Worm (Caenorhabditis elegans) whole organism, late embryonic: ENCODE results near the gene npr-15.

ENCODE experiments used
- C08G9.2 ChIP-seq: sonication (generic microtip); optimal IDR thresholded peaks from 2 replicates; lab custom pipeline; 2016; ENCODE audit warnings: mild to moderate bottlenecking, missing genetic modification characterization, moderate library complexity, missing compliant biosample characterization
- C38D4.7 ChIP-seq: fragments of 200-800 bp; sonication (Bioruptor generic); optimal IDR thresholded peaks from 2 replicates; lab custom pipeline; 2018; ENCODE audit warnings: mild to moderate bottlenecking, missing genetic modification characterization, moderate library complexity, missing compliant biosample characterization
- K09A11.1 ChIP-seq: sonication (generic microtip); optimal IDR thresholded peaks from 2 replicates; lab custom pipeline; 2017; ENCODE audit warnings: antibody characterized with exemption, mild to moderate bottlenecking, missing genetic modification characterization, missing compliant biosample characterization; ENCODE audit not compliant: insufficient read depth
- ahr-1 ChIP-seq: sonication (generic microtip); optimal IDR thresholded peaks from 2 replicates; lab custom pipeline; 2016; ENCODE audit warnings: missing genetic modification characterization, missing compliant biosample characterization
- ceh-19 ChIP-seq: fragments of 200-800 bp; sonication (Bioruptor generic); optimal IDR thresholded peaks from 2 replicates; lab custom pipeline; 2018; ENCODE audit warnings: mild to moderate bottlenecking, missing genetic modification characterization, missing compliant biosample characterization
- ceh-2 ChIP-seq: sonication (generic microtip); optimal IDR thresholded peaks from 2 replicates; lab custom pipeline; 2016; ENCODE audit warnings: missing genotype, missing genetic modification characterization, missing compliant biosample characterization
- ceh-22 ChIP-seq: sonication (generic microtip); optimal IDR thresholded peaks from 2 replicates; lab custom pipeline; 2017; ENCODE audit warnings: missing biosample characterization, missing genetic modification characterization
- ceh-30 ChIP-seq: fragments of 150-350 bp; optimal IDR thresholded peaks from 2 replicates; lab custom pipeline; 2014; ENCODE audit warnings: missing biosample characterization, missing genetic modification characterization
- ceh-31 ChIP-seq: sonication (generic microtip); optimal IDR thresholded peaks from 2 replicates; lab custom pipeline; 2016; ENCODE audit warnings: missing genetic modification characterization, missing compliant biosample characterization
- ceh-48 ChIP-seq: sonication (generic microtip); optimal IDR thresholded peaks from 2 replicates; lab custom pipeline; 2016; ENCODE audit warnings: missing genetic modification characterization, inconsistent platforms, missing compliant biosample characterization
- elt-4 ChIP-seq: sonication (generic microtip); optimal IDR thresholded peaks from 2 replicates; lab custom pipeline; 2016; ENCODE audit warnings: missing genetic modification characterization, missing compliant biosample characterization
- ets-4 ChIP-seq: sonication (generic microtip); optimal IDR thresholded peaks from 2 replicates; lab custom pipeline; 2016; ENCODE audit warnings: missing genetic modification characterization, missing compliant biosample characterization
- eyg-1 ChIP-seq: sonication (generic microtip); optimal IDR thresholded peaks from 2 replicates; lab custom pipeline; 2016; ENCODE audit warnings: missing genotype, missing genetic modification characterization, missing compliant biosample characterization
- fax-1 ChIP-seq: sonication (generic microtip); optimal IDR thresholded peaks from 2 replicates; lab custom pipeline; 2016; ENCODE audit warnings: missing genotype, missing genetic modification characterization, missing compliant biosample characterization
- fkh-10 ChIP-seq: fragments of 150-350 bp; optimal IDR thresholded peaks from 2 replicates; lab custom pipeline; 2014; ENCODE audit warnings: missing biosample characterization, missing genetic modification reagents, missing genetic modification characterization
- gmeb-2 ChIP-seq: sonication (generic microtip); optimal IDR thresholded peaks from 2 replicates; lab custom pipeline; 2016; ENCODE audit warnings: missing genetic modification characterization, inconsistent platforms, missing compliant biosample characterization
- hlh-13 ChIP-seq: fragments of 200-800 bp; sonication (Bioruptor generic); optimal IDR thresholded peaks from 2 replicates; lab custom pipeline; 2018; ENCODE audit warnings: mild to moderate bottlenecking, missing genetic modification characterization, missing compliant biosample characterization
- lim-6 ChIP-seq: sonication (generic microtip); optimal IDR thresholded peaks from 2 replicates; lab custom pipeline; 2016; ENCODE audit warnings: missing genetic modification characterization, missing compliant biosample characterization
- madf-2 ChIP-seq: sonication (generic microtip); optimal IDR thresholded peaks from 2 replicates; lab custom pipeline; 2017; ENCODE audit warnings: missing genetic modification characterization, missing compliant biosample characterization
- nfya-1 ChIP-seq: sonication (generic microtip); optimal IDR thresholded peaks from 2 replicates; lab custom pipeline; 2017; ENCODE audit warnings: missing genetic modification characterization, mild to moderate bottlenecking, missing compliant biosample characterization, antibody characterized with exemption, moderate library complexity
- npax-4 ChIP-seq: sonication (generic microtip); optimal IDR thresholded peaks from 2 replicates; lab custom pipeline; 2016; ENCODE audit warnings: missing genetic modification characterization, missing compliant biosample characterization
- pha-2 ChIP-seq: sonication (generic microtip); optimal IDR thresholded peaks from 2 replicates; lab custom pipeline; 2017; ENCODE audit warnings: mild to moderate bottlenecking, missing genetic modification characterization, missing compliant biosample characterization
- pha-4 ChIP-seq: fragments of 150-350 bp; optimal IDR thresholded peaks from 2 replicates; lab custom pipeline; 2018; ENCODE audit warnings: missing biosample characterization, missing genetic modification reagents, missing genetic modification characterization
- pros-1 ChIP-seq: fragments of 150-350 bp; optimal IDR thresholded peaks from 2 replicates; lab custom pipeline; 2014; ENCODE audit warnings: missing biosample characterization, missing genetic modification reagents, missing genetic modification characterization
- ref-2 ChIP-seq: sonication (generic microtip); optimal IDR thresholded peaks from 2 replicates; lab custom pipeline; 2016; ENCODE audit warnings: missing genetic modification characterization, missing compliant biosample characterization
- sdc-2 ChIP-seq: sonication (generic microtip); optimal IDR thresholded peaks from 2 replicates; lab custom pipeline; 2016; ENCODE audit warnings: missing genotype, missing genetic modification characterization, missing compliant biosample characterization
- sox-2 ChIP-seq: fragments of 200-800 bp; sonication (Bioruptor generic); IDR thresholded peaks from 2 replicates; pipeline ENCODE4 v1.3.6; 2022; ENCODE audit warnings: missing genetic modification reagents, missing genetic modification characterization, missing compliant biosample characterization
- sox-4 ChIP-seq: sonication (generic microtip); optimal IDR thresholded peaks from 2 replicates; lab custom pipeline; 2017; ENCODE audit warnings: mild to moderate bottlenecking, missing genetic modification characterization, inconsistent platforms, missing compliant biosample characterization
- unc-3 ChIP-seq, 2 experiments: fragments of 200-800 bp in 1 of 2; sonication (Bioruptor generic) in 1 of 2; sonication (generic microtip) in 1 of 2; conservative IDR thresholded peaks in 1 of 2; optimal IDR thresholded peaks in 1 of 2; 2 replicates each; pipeline versions ENCODE4 v1.3.6 to Lab custom; 2016 to 2022; ENCODE audit warnings: missing compliant biosample characterization in 2 of 2, missing genetic modification characterization in 2 of 2, missing genetic modification reagents in 1 of 2
- unc-42 ChIP-seq: sonication (generic microtip); optimal IDR thresholded peaks from 2 replicates; lab custom pipeline; 2016; ENCODE audit warnings: missing genotype, missing genetic modification characterization, missing compliant biosample characterization
- unc-86 ChIP-seq: sonication (generic microtip); optimal IDR thresholded peaks from 2 replicates; lab custom pipeline; 2016; ENCODE audit warnings: missing genetic modification characterization, missing compliant biosample characterization
- ztf-16 ChIP-seq: sonication (generic microtip); optimal IDR thresholded peaks from 2 replicates; lab custom pipeline; 2017; ENCODE audit warnings: missing genetic modification characterization, missing compliant biosample characterization

npr-15 gene

DNA sequence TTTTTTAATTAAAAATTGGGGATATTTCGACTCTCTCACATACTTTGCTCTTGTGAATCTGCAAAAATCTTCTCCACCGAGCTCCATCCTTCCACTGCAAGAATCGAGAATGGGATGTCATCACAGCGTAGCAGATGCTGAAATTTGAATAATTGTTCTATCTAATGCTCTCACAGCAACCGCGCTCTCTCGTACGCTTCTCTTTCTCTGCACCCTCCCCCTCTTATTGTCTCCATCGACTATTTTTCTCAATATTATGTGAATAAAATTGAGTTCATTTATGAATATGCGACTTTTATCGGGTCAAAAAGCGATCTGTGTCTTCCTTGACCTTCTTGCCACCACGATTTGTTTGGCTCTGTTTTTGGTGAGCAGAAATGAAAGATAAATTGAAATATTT lies 39.5 kb upstream of the npr-15 start, which contains the start of gene F34D10.3:
Gene F34D10.3 (plus strand): TSS at position 249 of the 400 bp plus-strand sequence.
- TF ChIP-seq madf-2 (tag; lab: Kevin White, UChicago): no peak
- no peak for TF ChIP-seq gmeb-2 (tag; lab: Kevin White, UChicago)
- peak; percentile 1 for TF ChIP-seq unc-42 (tag; lab: Kevin White, UChicago)

DNA sequence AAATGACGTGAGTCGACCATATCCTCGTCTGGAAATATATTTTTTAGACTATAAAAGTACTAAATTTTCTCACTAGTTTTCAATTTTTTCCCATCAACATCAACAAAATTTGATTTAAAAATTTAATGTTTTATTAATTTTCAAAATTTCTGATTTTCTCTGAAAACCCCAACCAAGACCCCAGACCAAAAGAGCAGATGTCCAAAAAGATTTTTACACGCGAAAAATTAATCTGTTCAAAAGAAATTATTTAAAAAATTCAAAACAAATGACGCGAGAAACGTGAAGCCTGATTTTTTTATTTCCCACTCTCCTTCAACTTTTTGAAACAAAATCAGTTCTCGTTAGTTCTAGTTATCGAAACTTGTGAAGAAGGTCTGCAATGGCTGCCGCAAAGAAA lies 36.0 kb upstream of the npr-15 start, which contains the start of gene F34D10.8:
Gene F34D10.8 (plus strand): TSS at position 301 of the 400 bp plus-strand sequence.
- TF ChIP-seq lim-6 (tag; lab: Kevin White, UChicago) (no peak), ztf-16 (tag; lab: Kevin White, UChicago) (no peak), gmeb-2 (tag; lab: Kevin White, UChicago) (no peak), fax-1 (no peak), ceh-2 (no peak), C38D4.7 (GFP tag; lab: Kevin White, UChicago) (no peak), ceh-19 (GFP tag; lab: Kevin White, UChicago) (no peak), pha-4 (no peak)
- TF ChIP-seq, all 69 proteins: peak for 0

DNA sequence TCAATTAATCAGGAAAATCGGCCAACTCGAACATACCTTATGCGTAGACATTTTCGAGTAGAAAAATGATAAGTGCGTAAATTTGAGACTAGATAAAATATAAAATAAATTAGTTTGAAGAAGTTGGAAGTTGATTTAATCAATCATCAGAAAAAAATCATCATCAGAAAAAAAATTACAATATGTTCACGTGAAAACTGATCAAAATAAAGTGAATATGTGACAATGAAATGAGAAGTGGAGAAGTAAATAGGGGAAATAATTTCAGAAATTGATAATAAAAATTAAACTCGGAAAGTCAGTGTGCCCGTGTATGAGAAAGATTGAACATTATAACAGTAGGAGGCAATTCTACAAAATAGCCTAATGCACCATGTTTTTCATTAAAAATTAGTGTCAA lies 35.0 kb upstream of the npr-15 start, which contains the start of gene F34D10.9:
Gene F34D10.9 (minus strand): TSS at position 101 of the 400 bp plus-strand sequence.
- TF ChIP-seq elt-4 (no peak), ceh-48 (tag; lab: Kevin White, UChicago) (no peak), unc-42 (tag; lab: Kevin White, UChicago) (no peak), ceh-22 (no peak), sox-2 (GFP tag; lab: Robert Waterston, UW) (no peak), ztf-16 (tag; lab: Kevin White, UChicago) (no peak), fkh-10 (no peak), ahr-1 (tag; lab: Kevin White, UChicago) (no peak)

DNA sequence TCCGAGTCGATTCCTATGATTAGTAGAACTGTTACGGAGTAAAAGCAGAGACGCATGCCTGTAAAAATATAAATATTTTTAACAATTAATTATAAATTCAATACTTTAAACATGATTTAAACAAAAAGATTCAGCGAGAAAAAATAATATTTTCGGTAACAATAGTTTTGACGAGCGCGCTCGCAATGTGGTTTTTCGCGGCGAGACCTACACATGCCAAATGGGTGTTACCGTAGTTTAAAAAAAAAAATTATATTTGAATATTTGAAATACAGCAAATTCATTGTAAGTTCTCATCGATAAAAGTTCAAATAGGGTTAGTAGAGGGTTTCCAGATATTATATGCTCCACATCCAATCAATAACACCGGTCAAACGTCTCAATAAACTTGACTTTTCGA lies 32.0 kb upstream of the npr-15 start, which contains the start of gene gldi-5:
Gene gldi-5 (minus strand): TSS at position 58 of the 400 bp plus-strand sequence.
- TF ChIP-seq nfya-1 (tag; lab: Kevin White, UChicago): no peak

DNA sequence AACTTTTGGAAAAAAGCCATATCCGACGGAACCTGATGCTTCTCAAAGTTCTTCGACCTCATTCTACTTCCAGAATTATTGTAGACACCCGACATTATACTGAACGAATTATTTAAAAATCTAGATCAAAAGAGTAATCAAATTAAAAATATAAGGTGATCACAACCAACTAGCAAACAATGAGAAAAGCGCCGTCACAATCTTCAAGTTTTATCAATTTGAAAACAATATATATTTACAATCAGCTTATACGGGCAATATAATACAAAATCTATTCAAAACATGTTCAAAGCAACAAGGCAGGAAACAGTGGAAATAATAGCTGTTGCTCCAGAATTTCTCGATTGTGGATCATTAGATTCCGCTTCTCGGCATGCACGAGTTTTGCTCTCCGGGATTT lies 30.4 kb upstream of the npr-15 start, which contains the start of gene C14B1.12:
Gene C14B1.12 (minus strand): TSS at position 101 of the 400 bp plus-strand sequence.
- TF ChIP-seq ahr-1 (tag; lab: Kevin White, UChicago): no peak
- no peak for TF ChIP-seq ceh-31 (tag; lab: Kevin White, UChicago)
- no peak for TF ChIP-seq ceh-48 (tag; lab: Kevin White, UChicago)
- TF ChIP-seq ztf-16 (tag; lab: Kevin White, UChicago): no peak
- no peak for TF ChIP-seq ceh-30
- TF ChIP-seq sox-4 (tag; lab: Kevin White, UChicago): no peak
- TF ChIP-seq hlh-13 (GFP tag; lab: Kevin White, UChicago): no peak
- no peak for TF ChIP-seq pros-1
- TF ChIP-seq ets-4 (tag; lab: Kevin White, UChicago): no peak
- TF ChIP-seq unc-86 (tag; lab: Kevin White, UChicago): no peak
- TF ChIP-seq ceh-22: no peak
- TF ChIP-seq pha-2 (tag; lab: Kevin White, UChicago): no peak
- TF ChIP-seq unc-3 (GFP tag; conservative IDR thresholded peaks at IDR 0.05; lab: Robert Waterston, UW): no peak
- no peak for TF ChIP-seq unc-3 (tag; optimal IDR thresholded peaks at IDR 0.05; lab: Kevin White, UChicago)
- no peak for TF ChIP-seq madf-2 (tag; lab: Kevin White, UChicago)

DNA sequence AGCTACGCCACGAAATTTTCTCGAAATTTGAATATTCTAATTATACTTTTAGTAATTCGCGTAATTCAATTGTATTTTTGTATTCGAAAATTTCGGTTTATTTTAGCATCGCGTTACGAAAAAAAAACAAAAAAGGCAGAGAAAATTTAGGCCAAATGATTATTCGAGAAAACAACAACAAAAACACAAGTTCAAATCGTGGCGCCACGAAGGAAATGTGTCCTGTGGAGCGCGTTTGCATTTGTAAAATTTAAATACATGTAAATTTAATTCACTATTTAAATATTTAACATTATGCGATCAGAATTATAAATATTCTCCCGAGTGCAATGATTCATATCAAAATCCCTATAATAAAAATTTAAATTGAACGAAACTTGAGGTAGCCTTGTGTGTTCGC lies 29.3 kb upstream of the npr-15 start:
- TF ChIP-seq ref-2 (tag; lab: Kevin White, UChicago) (no peak), nfya-1 (tag; lab: Kevin White, UChicago) (no peak), C08G9.2 (tag; lab: Kevin White, UChicago) (no peak), K09A11.1 (no peak), sdc-2 (tag; lab: Kevin White, UChicago) (no peak), lim-6 (tag; lab: Kevin White, UChicago) (no peak), pros-1 (no peak), pha-2 (tag; lab: Kevin White, UChicago) (no peak), npax-4 (tag; lab: Kevin White, UChicago) (no peak), eyg-1 (tag; lab: Kevin White, UChicago) (no peak)
